Fruit fly (Drosophila melanogaster) whole organism, embryonic: ENCODE data around the gene bun.
A peak's percentile ranks its signal among the peaks of the same experiment; 100 is the strongest.

ENCODE experiments used
- Ada2b ChIP-seq: fragments of 200-800 bp; sonication (Bioruptor generic); IDR thresholded peaks from 2 replicates; pipeline ENCODE4 v1.3.6; 2022; ENCODE audit warnings: missing biosample characterization, missing genetic modification characterization
- Atf6 ChIP-seq: fragments of 200-800 bp; sonication (Bioruptor generic); IDR thresholded peaks from 2 replicates; pipeline ENCODE4 v1.3.6; 2022; ENCODE audit warnings: missing biosample characterization, missing genetic modification characterization
- CG10209 ChIP-seq: fragments of 200-800 bp; sonication (Bioruptor generic); optimal IDR thresholded peaks from 3 replicates; lab custom pipeline; 2017; ENCODE audit warnings: missing biosample characterization, mild to moderate bottlenecking, missing genetic modification characterization, missing genetic modification reagents
- CG10267 ChIP-seq: fragments of 200-800 bp; sonication (Bioruptor generic); optimal IDR thresholded peaks from 2 replicates; lab custom pipeline; 2018; ENCODE audit warnings: missing biosample characterization, mild to moderate bottlenecking, missing genetic modification characterization, moderate library complexity
- CG10543 ChIP-seq: fragments of 200-800 bp; sonication (Bioruptor generic); optimal IDR thresholded peaks from 3 replicates; lab custom pipeline; 2017; ENCODE audit warnings: missing biosample characterization, mild to moderate bottlenecking, missing genetic modification characterization, moderate library complexity
- CG10959 ChIP-seq: fragments of 200-800 bp; sonication (Bioruptor generic); IDR thresholded peaks from 2 replicates; pipeline ENCODE4 v1.3.6; 2022; ENCODE audit warnings: missing biosample characterization, missing genetic modification characterization
- CG10979 ChIP-seq: fragments of 200-800 bp; sonication (Bioruptor generic); optimal IDR thresholded peaks from 2 replicates; lab custom pipeline; 2018; ENCODE audit warnings: missing biosample characterization, mild to moderate bottlenecking, missing genetic modification characterization, moderate library complexity
- CG13123 ChIP-seq: fragments of 200-800 bp; sonication (Bioruptor generic); optimal IDR thresholded peaks from 2 replicates; lab custom pipeline; 2016; ENCODE audit warnings: missing biosample characterization, missing genetic modification characterization
- CG15514 ChIP-seq: fragments of 200-800 bp; sonication (Bioruptor generic); optimal IDR thresholded peaks from 3 replicates; lab custom pipeline; 2017; ENCODE audit warnings: missing biosample characterization, missing genetic modification characterization, mild to moderate bottlenecking, moderate library complexity, missing genetic modification reagents
- CG17829 ChIP-seq: fragments of 200-800 bp; optimal IDR thresholded peaks from 2 replicates; lab custom pipeline; 2019; ENCODE audit warnings: missing biosample characterization, mild to moderate bottlenecking, missing genetic modification characterization, moderate library complexity
- CG31224 ChIP-seq: fragments of 200-800 bp; sonication (Bioruptor generic); IDR thresholded peaks from 2 replicates; pipeline ENCODE4 v1.3.6; 2022; ENCODE audit warnings: missing biosample characterization, missing genetic modification characterization
- CG31365 ChIP-seq: fragments of 200-800 bp; sonication (Bioruptor generic); optimal IDR thresholded peaks from 2 replicates; lab custom pipeline; 2018; ENCODE audit warnings: missing biosample characterization, mild to moderate bottlenecking, missing genetic modification characterization
- CG3995 ChIP-seq: fragments of 200-800 bp; sonication (Bioruptor generic); optimal IDR thresholded peaks from 3 replicates; lab custom pipeline; 2016; ENCODE audit warnings: missing biosample characterization, missing genetic modification characterization
- CG6175 ChIP-seq: fragments of 200-800 bp; sonication (Bioruptor generic); IDR thresholded peaks from 3 replicates; pipeline ENCODE4 v1.3.6; 2022; ENCODE audit warnings: missing biosample characterization, missing genetic modification characterization
- CG6689 ChIP-seq: fragments of 200-800 bp; sonication (Bioruptor generic); IDR thresholded peaks from 2 replicates; pipeline ENCODE4 v1.3.6; 2022; ENCODE audit warnings: missing biosample characterization, missing genetic modification characterization
- CG6765 ChIP-seq: fragments of 200-800 bp; sonication (Bioruptor generic); optimal IDR thresholded peaks from 3 replicates; lab custom pipeline; 2017; ENCODE audit warnings: missing biosample characterization, mild to moderate bottlenecking, missing genetic modification characterization
- CG7839 ChIP-seq: fragments of 200-800 bp; sonication (Bioruptor generic); optimal IDR thresholded peaks from 3 replicates; lab custom pipeline; 2018; ENCODE audit warnings: missing biosample characterization, mild to moderate bottlenecking, missing genetic modification characterization, moderate library complexity
- CG7963 ChIP-seq: fragments of 200-800 bp; sonication (Bioruptor generic); IDR thresholded peaks from 3 replicates; pipeline ENCODE4 v1.3.6; 2022; ENCODE audit warnings: missing biosample characterization, missing genetic modification characterization; ENCODE audit not compliant: partially characterized antibody
- Deaf1 ChIP-seq: fragments of 200-800 bp; optimal IDR thresholded peaks from 3 replicates; lab custom pipeline; 2019; ENCODE audit warnings: missing biosample characterization, mild to moderate bottlenecking, missing genetic modification characterization, moderate library complexity
- Doc2 ChIP-seq: fragments of 200-800 bp; sonication (Bioruptor generic); IDR thresholded peaks from 2 replicates; pipeline ENCODE4 v1.3.6; 2022; ENCODE audit warnings: missing biosample characterization, missing genetic modification characterization
- GATAe ChIP-seq: fragments of 200-800 bp; sonication (Bioruptor generic); conservative IDR thresholded peaks from 2 replicates; pipeline ENCODE4 v1.3.6; 2022; ENCODE audit warnings: missing biosample characterization, missing genetic modification characterization
- Hr39 ChIP-seq: fragments of >200 bp; optimal IDR thresholded peaks from 2 replicates; lab custom pipeline; 2017
- Jarid2 ChIP-seq: fragments of 200-800 bp; sonication (Bioruptor generic); optimal IDR thresholded peaks from 3 replicates; lab custom pipeline; 2017; ENCODE audit warnings: mild to moderate bottlenecking, missing biosample characterization, missing genetic modification reagents, missing genetic modification characterization
- MBD-R2 ChIP-seq: fragments of 200-800 bp; sonication (Bioruptor generic); IDR thresholded peaks from 2 replicates; pipeline ENCODE4 v1.3.6; 2022; ENCODE audit warnings: missing biosample characterization, missing genetic modification characterization
- Myb ChIP-seq: fragments of 200-800 bp; sonication (Bioruptor generic); optimal IDR thresholded peaks from 2 replicates; lab custom pipeline; 2016; ENCODE audit warnings: missing biosample characterization, missing genetic modification characterization
- Nf-YB ChIP-seq: fragments of 200-800 bp; sonication (Bioruptor generic); optimal IDR thresholded peaks from 3 replicates; lab custom pipeline; 2019; ENCODE audit warnings: missing biosample characterization, mild to moderate bottlenecking, missing genetic modification characterization, moderate library complexity
- Nf-YC ChIP-seq: fragments of 200-800 bp; optimal IDR thresholded peaks from 3 replicates; lab custom pipeline; 2019; ENCODE audit warnings: missing biosample characterization, mild to moderate bottlenecking, missing genetic modification characterization, moderate library complexity
- Optix ChIP-seq: fragments of 200-800 bp; sonication (Bioruptor generic); IDR thresholded peaks from 3 replicates; pipeline ENCODE4 v1.3.6; 2022; ENCODE audit warnings: missing biosample characterization, missing genetic modification characterization
- Side ChIP-seq: fragments of 200-800 bp; sonication (Bioruptor generic); optimal IDR thresholded peaks from 2 replicates; lab custom pipeline; 2016; ENCODE audit warnings: missing biosample characterization, missing genetic modification characterization
- amos ChIP-seq: fragments of 200-800 bp; sonication (Bioruptor generic); IDR thresholded peaks from 2 replicates; pipeline ENCODE4 v1.3.6; 2022; ENCODE audit warnings: missing biosample characterization, missing genetic modification characterization; ENCODE audit not compliant: partially characterized antibody
- ash1 ChIP-seq: fragments of 200-800 bp; sonication (Bioruptor generic); optimal IDR thresholded peaks from 2 replicates; lab custom pipeline; 2018; ENCODE audit warnings: missing biosample characterization, mild to moderate bottlenecking, missing genetic modification characterization
- az2 ChIP-seq: fragments of 200-800 bp; sonication (Bioruptor generic); optimal IDR thresholded peaks from 3 replicates; lab custom pipeline; 2016; ENCODE audit warnings: missing biosample characterization, missing genetic modification characterization
- bsh ChIP-seq, 2 experiments: fragments of 200-800 bp; sonication (Bioruptor generic); optimal IDR thresholded peaks; 2 replicates each; lab custom pipeline; 2017 to 2018; ENCODE audit warnings: mild to moderate bottlenecking in 2 of 2, missing biosample characterization in 2 of 2, missing genetic modification characterization in 2 of 2, moderate library complexity in 1 of 2
- exex ChIP-seq: fragments of 200-800 bp; sonication (Bioruptor generic); optimal IDR thresholded peaks from 4 replicates; lab custom pipeline; 2018; ENCODE audit warnings: missing biosample characterization, mild to moderate bottlenecking, missing genetic modification characterization, moderate library complexity
- fd96Cb ChIP-seq: fragments of 200-800 bp; sonication (Bioruptor generic); optimal IDR thresholded peaks from 2 replicates; lab custom pipeline; 2018; ENCODE audit warnings: missing biosample characterization, mild to moderate bottlenecking, missing genetic modification characterization, moderate library complexity
- gcm2 ChIP-seq: fragments of 200-800 bp; sonication (Bioruptor generic); optimal IDR thresholded peaks from 2 replicates; lab custom pipeline; 2016; ENCODE audit warnings: missing biosample characterization, missing genetic modification characterization
- hth ChIP-seq: fragments of >200 bp; optimal IDR thresholded peaks from 2 replicates; lab custom pipeline; 2017; ENCODE audit warnings: inconsistent platforms
- lbe ChIP-seq: fragments of 200-800 bp; sonication (Bioruptor generic); optimal IDR thresholded peaks from 2 replicates; lab custom pipeline; 2016; ENCODE audit warnings: missing biosample characterization, mild to moderate bottlenecking, missing genetic modification characterization
- pfk ChIP-seq: fragments of 200-800 bp; sonication (Bioruptor generic); optimal IDR thresholded peaks from 2 replicates; lab custom pipeline; 2018; ENCODE audit warnings: missing biosample characterization, mild to moderate bottlenecking, missing genetic modification characterization, moderate library complexity
- repo ChIP-seq: fragments of 200-800 bp; sonication (Bioruptor generic); optimal IDR thresholded peaks from 2 replicates; lab custom pipeline; 2016; ENCODE audit warnings: missing biosample characterization, missing genetic modification characterization
- run ChIP-seq: fragments of 200-800 bp; sonication (Bioruptor generic); optimal IDR thresholded peaks from 3 replicates; lab custom pipeline; 2018; ENCODE audit warnings: missing biosample characterization, mild to moderate bottlenecking, missing genetic modification characterization
- schlank ChIP-seq: fragments of 200-800 bp; sonication (Bioruptor generic); optimal IDR thresholded peaks from 2 replicates; lab custom pipeline; 2018; ENCODE audit warnings: missing biosample characterization, mild to moderate bottlenecking, missing genetic modification characterization
- sqz ChIP-seq: fragments of 200-800 bp; sonication (Bioruptor generic); optimal IDR thresholded peaks from 3 replicates; lab custom pipeline; 2018; ENCODE audit warnings: missing biosample characterization, mild to moderate bottlenecking, missing genetic modification characterization
- tx ChIP-seq: fragments of 200-800 bp; sonication (Bioruptor generic); optimal IDR thresholded peaks from 2 replicates; lab custom pipeline; 2016; ENCODE audit warnings: missing biosample characterization, missing genetic modification characterization
- zfh2 ChIP-seq: fragments of 200-800 bp; sonication (Bioruptor generic); optimal IDR thresholded peaks from 2 replicates; lab custom pipeline; 2016; ENCODE audit warnings: missing biosample characterization, missing genetic modification characterization

bun gene

DNA sequence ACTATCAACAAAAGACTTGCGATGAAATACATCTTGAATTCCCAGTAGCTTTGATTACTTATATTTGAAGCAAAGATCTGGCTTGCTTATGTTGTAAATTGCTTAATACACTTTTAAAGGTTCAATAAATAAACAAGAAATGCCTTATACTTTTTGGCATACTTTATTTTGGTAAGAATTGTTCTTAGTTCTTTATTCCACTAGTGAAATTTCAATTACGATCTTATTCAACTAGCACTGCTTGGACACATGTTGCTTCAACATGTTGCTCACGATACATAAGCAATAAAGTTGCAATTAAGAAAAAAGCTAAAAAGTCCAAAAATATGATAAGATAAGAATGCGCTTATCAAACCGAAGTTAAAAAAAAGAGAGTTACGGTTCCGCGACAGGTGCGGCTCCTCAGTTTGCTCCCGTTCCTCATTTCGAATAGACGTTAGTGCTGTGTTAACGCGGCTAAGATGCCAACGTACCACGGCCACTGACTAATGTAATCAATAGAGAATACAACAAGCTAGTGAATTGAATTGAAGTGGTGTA, 98.3 kb downstream of the bun start, which contains the start of the genes CG5421 and Oatp33Eb (continued):
- peak; percentile 54 for TF ChIP-seq Deaf1 (tag; lab: Kevin White, UChicago)
- TF ChIP-seq Atf6 (GFP tag; lab: Robert Waterston, UW): no peak
- TF ChIP-seq hth (lab: Kevin White, UChicago): no peak
- no peak for TF ChIP-seq Side
- no peak for TF ChIP-seq CG10267 (tag; lab: Kevin White, UChicago)
- TF ChIP-seq sqz (GFP tag; lab: Kevin White, UChicago): peak; percentile 10
- TF ChIP-seq pfk (GFP tag; lab: Kevin White, UChicago): no peak
- no peak for TF ChIP-seq repo (GFP tag; lab: Kevin White, UChicago)
- no peak for TF ChIP-seq zfh2 (GFP tag; lab: Kevin White, UChicago)
- TF ChIP-seq CG13123 (GFP tag; lab: Kevin White, UChicago): no peak
- TF ChIP-seq run (tag; lab: Kevin White, UChicago): no peak
- TF ChIP-seq Doc2 (GFP tag; lab: Robert Waterston, UW): no peak
- no peak for TF ChIP-seq CG6765 (GFP tag; lab: Kevin White, UChicago)
- no peak for TF ChIP-seq amos
- peak; percentile 55; the same call in 1 of the 2 replicates for TF ChIP-seq GATAe (GFP tag; lab: Robert Waterston, UW)
- TF ChIP-seq CG6175: no peak
- TF ChIP-seq Optix (GFP tag; lab: Robert Waterston, UW): no peak
- TF ChIP-seq CG10209 (GFP tag; lab: Kevin White, UChicago): no peak
- TF ChIP-seq Hr39 (lab: Kevin White, UChicago): no peak
- no peak for TF ChIP-seq tx (GFP tag; lab: Kevin White, UChicago)
- peak; percentile 70 for TF ChIP-seq Jarid2 (GFP tag; lab: Kevin White, UChicago)
- no peak for TF ChIP-seq MBD-R2 (GFP tag; lab: Robert Waterston, UW)
- TF ChIP-seq fd96Cb (tag; lab: Kevin White, UChicago): no peak
- TF ChIP-seq Nf-YC (tag; lab: Kevin White, UChicago): no peak
- TF ChIP-seq CG10979 (tag; lab: Kevin White, UChicago): no peak
- TF ChIP-seq CG7839 (tag; lab: Kevin White, UChicago): no peak
- no peak for TF ChIP-seq CG10959
- TF ChIP-seq lbe: peak; percentile 35
- no peak for TF ChIP-seq Myb (GFP tag; lab: Kevin White, UChicago)
- TF ChIP-seq gcm2 (GFP tag; lab: Kevin White, UChicago): no peak
- no peak for TF ChIP-seq CG10543 (GFP tag; lab: Kevin White, UChicago)
- no peak for TF ChIP-seq ash1
- TF ChIP-seq Nf-YB: no peak
- TF ChIP-seq exex (tag; lab: Kevin White, UChicago): peak; percentile 34
- TF ChIP-seq CG3995 (GFP tag; lab: Kevin White, UChicago): no peak
- peak; percentile 12 for TF ChIP-seq CG15514
- no peak for TF ChIP-seq schlank (tag; lab: Kevin White, UChicago)
- no peak for TF ChIP-seq CG7963 (GFP tag; lab: Robert Waterston, UW)
- no peak for TF ChIP-seq CG17829
- TF ChIP-seq Ada2b (GFP tag; lab: Robert Waterston, UW): no peak
- TF ChIP-seq CG6689 (GFP tag; lab: Robert Waterston, UW): no peak
- TF ChIP-seq CG31224 (GFP tag; lab: Robert Waterston, UW): no peak
- no peak for TF ChIP-seq az2
- TF ChIP-seq CG31365 (tag; lab: Kevin White, UChicago): no peak
- no peak for TF ChIP-seq bsh (GFP tag; optimal IDR thresholded peaks at IDR 0.05; lab: Kevin White, UChicago)
